Fruit fly (Drosophila melanogaster) whole organism, embryonic: ENCODE data around the gene morgue.

Source experiments
- Abd-B ChIP-seq: fragments of 200-800 bp; sonication (Bioruptor generic); optimal IDR thresholded peaks from 2 replicates; lab custom pipeline; 2018; ENCODE audit warnings: missing biosample characterization, mild to moderate bottlenecking, missing genetic modification characterization, moderate library complexity
- Antp ChIP-seq: fragments of 200-800 bp; sonication (Bioruptor generic); optimal IDR thresholded peaks from 3 replicates; lab custom pipeline; 2016; ENCODE audit warnings: missing biosample characterization, missing genetic modification characterization
- Atf3 ChIP-seq: fragments of 200-800 bp; sonication (Bioruptor generic); optimal IDR thresholded peaks from 3 replicates; lab custom pipeline; 2016; ENCODE audit warnings: missing biosample characterization, missing genetic modification characterization
- B-H1 ChIP-seq: fragments of 200-800 bp; sonication (Bioruptor generic); IDR thresholded peaks from 3 replicates; pipeline ENCODE4 v1.3.6; 2022; ENCODE audit warnings: missing biosample characterization, missing genetic modification characterization
- Bdp1 ChIP-seq: fragments of 200-800 bp; sonication (Bioruptor generic); optimal IDR thresholded peaks from 3 replicates; lab custom pipeline; 2016; ENCODE audit warnings: missing biosample characterization, missing genetic modification characterization
- CG10209 ChIP-seq: fragments of 200-800 bp; sonication (Bioruptor generic); optimal IDR thresholded peaks from 3 replicates; lab custom pipeline; 2017; ENCODE audit warnings: missing biosample characterization, mild to moderate bottlenecking, missing genetic modification characterization, missing genetic modification reagents
- CG11695 ChIP-seq: fragments of 200-800 bp; sonication (Bioruptor generic); IDR thresholded peaks from 3 replicates; pipeline ENCODE4 v1.3.6; 2022; ENCODE audit warnings: missing biosample characterization, missing genetic modification characterization
- CG12769 ChIP-seq: fragments of 200-800 bp; sonication (Bioruptor generic); optimal IDR thresholded peaks from 2 replicates; lab custom pipeline; 2019; ENCODE audit warnings: missing biosample characterization, mild to moderate bottlenecking, missing genetic modification characterization, moderate library complexity
- CG13123 ChIP-seq: fragments of 200-800 bp; sonication (Bioruptor generic); optimal IDR thresholded peaks from 2 replicates; lab custom pipeline; 2016; ENCODE audit warnings: missing biosample characterization, missing genetic modification characterization
- CG13424 ChIP-seq: fragments of 200-800 bp; sonication (Bioruptor generic); optimal IDR thresholded peaks from 2 replicates; lab custom pipeline; 2019; ENCODE audit warnings: missing biosample characterization, mild to moderate bottlenecking, missing genetic modification characterization, moderate library complexity
- CG14014 ChIP-seq: fragments of 200-800 bp; sonication (Bioruptor generic); IDR thresholded peaks from 2 replicates; pipeline ENCODE4 v1.3.6; 2022; ENCODE audit warnings: missing biosample characterization, missing genetic modification characterization
- CG15073 ChIP-seq: fragments of 200-800 bp; sonication (Bioruptor generic); optimal IDR thresholded peaks from 2 replicates; lab custom pipeline; 2016; ENCODE audit warnings: missing biosample characterization, missing genetic modification characterization
- CG15514 ChIP-seq: fragments of 200-800 bp; sonication (Bioruptor generic); optimal IDR thresholded peaks from 3 replicates; lab custom pipeline; 2017; ENCODE audit warnings: missing biosample characterization, missing genetic modification characterization, mild to moderate bottlenecking, moderate library complexity, missing genetic modification reagents
- CG17186 ChIP-seq: fragments of 200-800 bp; sonication (Bioruptor generic); optimal IDR thresholded peaks from 3 replicates; lab custom pipeline; 2017; ENCODE audit warnings: missing biosample characterization, missing genetic modification reagents, missing genetic modification characterization
- CG17359 ChIP-seq: fragments of 200-800 bp; sonication (Bioruptor generic); optimal IDR thresholded peaks from 3 replicates; lab custom pipeline; 2018; ENCODE audit warnings: missing biosample characterization, mild to moderate bottlenecking, missing genetic modification characterization, moderate library complexity
- CG17802 ChIP-seq: fragments of 200-800 bp; sonication (Bioruptor generic); optimal IDR thresholded peaks from 2 replicates; lab custom pipeline; 2018; ENCODE audit warnings: missing biosample characterization, mild to moderate bottlenecking, missing genetic modification characterization, moderate library complexity
- CG2712 ChIP-seq: fragments of 200-800 bp; optimal IDR thresholded peaks from 3 replicates; lab custom pipeline; 2019; ENCODE audit warnings: missing biosample characterization, mild to moderate bottlenecking, missing genetic modification characterization, moderate library complexity
- CG3407 ChIP-seq: fragments of 200-800 bp; sonication (Bioruptor generic); optimal IDR thresholded peaks from 2 replicates; lab custom pipeline; 2018; ENCODE audit warnings: missing biosample characterization, mild to moderate bottlenecking, missing genetic modification characterization
- CG3838 ChIP-seq: fragments of 200-800 bp; sonication (Bioruptor generic); optimal IDR thresholded peaks from 3 replicates; lab custom pipeline; 2016; ENCODE audit warnings: missing biosample characterization, missing genetic modification characterization
- CG7745 ChIP-seq: fragments of 200-800 bp; sonication (Bioruptor generic); optimal IDR thresholded peaks from 2 replicates; lab custom pipeline; 2018; ENCODE audit warnings: missing biosample characterization, mild to moderate bottlenecking, missing genetic modification characterization, moderate library complexity
- CG8388 ChIP-seq: fragments of 200-800 bp; sonication (Bioruptor generic); optimal IDR thresholded peaks from 2 replicates; lab custom pipeline; 2019; ENCODE audit warnings: missing biosample characterization, mild to moderate bottlenecking, missing genetic modification characterization, moderate library complexity
- Chrac-16 ChIP-seq: fragments of 200-800 bp; sonication (Bioruptor generic); optimal IDR thresholded peaks from 3 replicates; lab custom pipeline; 2016; ENCODE audit warnings: missing biosample characterization, missing genetic modification characterization
- HmgD ChIP-seq: fragments of 200-800 bp; sonication (Bioruptor generic); optimal IDR thresholded peaks from 3 replicates; lab custom pipeline; 2016; ENCODE audit warnings: missing biosample characterization, missing genetic modification characterization
- HmgZ ChIP-seq: fragments of 200-800 bp; sonication (Bioruptor generic); optimal IDR thresholded peaks from 2 replicates; lab custom pipeline; 2018; ENCODE audit warnings: missing biosample characterization, mild to moderate bottlenecking, missing genetic modification characterization
- Med ChIP-seq: fragments of 200-800 bp; sonication (Bioruptor generic); peaks from one replicate; lab custom pipeline; 2016; ENCODE audit warnings: missing biosample characterization, missing genetic modification characterization, mild to moderate bottlenecking, inconsistent platforms, moderate library complexity
- Mes4 ChIP-seq: fragments of 200-800 bp; sonication (Bioruptor generic); optimal IDR thresholded peaks from 2 replicates; lab custom pipeline; 2016; ENCODE audit warnings: missing biosample characterization, missing genetic modification characterization
- NC2β ChIP-seq: fragments of 200-800 bp; sonication (Bioruptor generic); optimal IDR thresholded peaks from 2 replicates; lab custom pipeline; 2016; ENCODE audit warnings: missing biosample characterization, missing genetic modification characterization
- Nf-YB ChIP-seq: fragments of 200-800 bp; sonication (Bioruptor generic); optimal IDR thresholded peaks from 3 replicates; lab custom pipeline; 2019; ENCODE audit warnings: missing biosample characterization, mild to moderate bottlenecking, missing genetic modification characterization, moderate library complexity
- Optix ChIP-seq: fragments of 200-800 bp; sonication (Bioruptor generic); IDR thresholded peaks from 3 replicates; pipeline ENCODE4 v1.3.6; 2022; ENCODE audit warnings: missing biosample characterization, missing genetic modification characterization
- PHDP ChIP-seq: fragments of 200-800 bp; sonication (Bioruptor generic); optimal IDR thresholded peaks from 3 replicates; lab custom pipeline; 2018; ENCODE audit warnings: missing biosample characterization, mild to moderate bottlenecking, missing genetic modification characterization, moderate library complexity
- Ravus ChIP-seq: fragments of 200-800 bp; sonication (Bioruptor generic); IDR thresholded peaks from 2 replicates; pipeline ENCODE4 v1.3.6; 2022; ENCODE audit warnings: missing biosample characterization, missing genetic modification characterization
- Rx ChIP-seq: fragments of 200-800 bp; sonication (Bioruptor generic); IDR thresholded peaks from 2 replicates; pipeline ENCODE4 v1.3.6; 2022; ENCODE audit warnings: missing biosample characterization, missing genetic modification characterization
- ab ChIP-seq: fragments of 200-800 bp; sonication (Bioruptor generic); optimal IDR thresholded peaks from 2 replicates; lab custom pipeline; 2016; ENCODE audit warnings: missing biosample characterization, missing genetic modification characterization
- bsh ChIP-seq, 2 experiments: fragments of 200-800 bp; sonication (Bioruptor generic); optimal IDR thresholded peaks; 2 replicates each; lab custom pipeline; 2017 to 2018; ENCODE audit warnings: mild to moderate bottlenecking in 2 of 2, missing biosample characterization in 2 of 2, missing genetic modification characterization in 2 of 2, moderate library complexity in 1 of 2
- btn ChIP-seq: fragments of 200-800 bp; sonication (Bioruptor generic); optimal IDR thresholded peaks from 2 replicates; lab custom pipeline; 2016; ENCODE audit warnings: missing biosample characterization, missing genetic modification characterization
- dimm ChIP-seq: fragments of 200-800 bp; sonication (Bioruptor generic); IDR thresholded peaks from 2 replicates; pipeline ENCODE4 v1.3.6; 2022; ENCODE audit warnings: missing biosample characterization, missing genetic modification characterization
- dmrt11E ChIP-seq: fragments of 200-800 bp; sonication (Bioruptor generic); optimal IDR thresholded peaks from 3 replicates; lab custom pipeline; 2018; ENCODE audit warnings: missing biosample characterization, mild to moderate bottlenecking, missing genetic modification characterization, moderate library complexity
- gcm ChIP-seq: fragments of 200-800 bp; sonication (Bioruptor generic); optimal IDR thresholded peaks from 2 replicates; lab custom pipeline; 2019; ENCODE audit warnings: missing biosample characterization, mild to moderate bottlenecking, missing genetic modification characterization, moderate library complexity
- ham ChIP-seq: fragments of 200-800 bp; sonication (Bioruptor generic); IDR thresholded peaks from 2 replicates; pipeline ENCODE4 v1.3.6; 2022; ENCODE audit warnings: missing biosample characterization, missing genetic modification characterization
- kay ChIP-seq: fragments of 200-800 bp; sonication (Bioruptor generic); optimal IDR thresholded peaks from 2 replicates; lab custom pipeline; 2016; ENCODE audit warnings: missing biosample characterization, missing genetic modification characterization
- lilli ChIP-seq: fragments of 200-800 bp; sonication (Bioruptor generic); optimal IDR thresholded peaks from 3 replicates; lab custom pipeline; 2016; ENCODE audit warnings: missing biosample characterization, missing genetic modification characterization
- mam ChIP-seq: fragments of 200-800 bp; sonication (Bioruptor generic); optimal IDR thresholded peaks from 3 replicates; lab custom pipeline; 2016; ENCODE audit warnings: missing biosample characterization, missing genetic modification characterization
- nmo ChIP-seq: fragments of 200-800 bp; sonication (Bioruptor generic); optimal IDR thresholded peaks from 2 replicates; lab custom pipeline; 2018; ENCODE audit warnings: missing biosample characterization, mild to moderate bottlenecking, missing genetic modification characterization, moderate library complexity
- slbo ChIP-seq: fragments of 200-800 bp; sonication (Bioruptor generic); IDR thresholded peaks from 2 replicates; pipeline ENCODE4 v1.3.6; 2022; ENCODE audit warnings: missing biosample characterization, missing genetic modification characterization
- sna ChIP-seq: fragments of 200-800 bp; sonication (Bioruptor generic); IDR thresholded peaks from 2 replicates; pipeline ENCODE4 v1.3.6; 2022; ENCODE audit warnings: missing biosample characterization, missing genetic modification characterization; ENCODE audit not compliant: partially characterized antibody
- so ChIP-seq: fragments of 200-800 bp; sonication (Bioruptor generic); IDR thresholded peaks from 3 replicates; pipeline ENCODE4 v1.3.6; 2022; ENCODE audit warnings: missing biosample characterization, missing genetic modification characterization
- sob ChIP-seq: fragments of 200-800 bp; sonication (Bioruptor generic); IDR thresholded peaks from 2 replicates; pipeline ENCODE4 v1.3.6; 2022; ENCODE audit warnings: missing biosample characterization, missing genetic modification characterization
- stwl ChIP-seq: fragments of 200-800 bp; sonication (Bioruptor generic); optimal IDR thresholded peaks from 3 replicates; lab custom pipeline; 2018; ENCODE audit warnings: missing biosample characterization, mild to moderate bottlenecking, missing genetic modification characterization, moderate library complexity
- unpg ChIP-seq: fragments of 200-800 bp; sonication (Bioruptor generic); optimal IDR thresholded peaks from 3 replicates; lab custom pipeline; 2018; ENCODE audit warnings: missing biosample characterization, mild to moderate bottlenecking, missing genetic modification characterization, moderate library complexity
- zf30C ChIP-seq: fragments of 200-800 bp; sonication (Bioruptor generic); optimal IDR thresholded peaks from 3 replicates; lab custom pipeline; 2018; ENCODE audit warnings: missing biosample characterization, mild to moderate bottlenecking, missing genetic modification characterization
- zfh2 ChIP-seq: fragments of 200-800 bp; sonication (Bioruptor generic); optimal IDR thresholded peaks from 2 replicates; lab custom pipeline; 2016; ENCODE audit warnings: missing biosample characterization, missing genetic modification characterization

The morgue gene

DNA sequence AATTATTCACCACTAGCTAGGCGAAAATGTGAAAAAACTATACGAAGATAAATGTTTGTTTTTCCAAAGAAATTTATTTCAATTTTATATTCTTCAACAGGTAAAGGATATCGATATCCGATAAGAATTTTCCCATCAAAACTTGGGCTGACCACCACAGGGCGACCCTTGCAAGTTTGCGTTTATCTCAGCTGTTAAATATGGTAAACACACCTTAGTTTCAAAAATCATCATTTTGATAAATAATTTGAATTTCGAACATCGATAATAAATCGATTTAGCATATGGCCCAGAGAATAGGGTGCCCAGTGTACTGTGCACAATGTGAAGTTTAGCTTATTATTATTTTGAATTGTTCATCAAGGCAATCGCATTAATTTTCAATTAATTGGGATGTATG, 18.8 kb upstream of the morgue start, which contains the start of the genes CG15443 and Paris (continued):
- TF ChIP-seq kay, result no peak
- no peak for TF ChIP-seq CG8388 (GFP tag; lab: Kevin White, UChicago)
- no peak for TF ChIP-seq CG7745 (tag; lab: Kevin White, UChicago)
- no peak for TF ChIP-seq Ravus (GFP tag; lab: Robert Waterston, UW)
- no peak for TF ChIP-seq CG11695 (GFP tag; lab: Robert Waterston, UW)
- TF ChIP-seq gcm, result no peak
- TF ChIP-seq Antp (GFP tag; lab: Kevin White, UChicago), result no peak
- no peak for TF ChIP-seq ab
- TF ChIP-seq sna, result peak; percentile 71
- TF ChIP-seq Nf-YB (GFP tag; lab: Kevin White, UChicago), result no peak
- TF ChIP-seq dimm (GFP tag; lab: Robert Waterston, UW), result no peak
- TF ChIP-seq NC2β (GFP tag; lab: Kevin White, UChicago), result no peak
- no peak for TF ChIP-seq zfh2 (GFP tag; lab: Kevin White, UChicago)
- no peak for TF ChIP-seq Mes4
- no peak for TF ChIP-seq Atf3
- TF ChIP-seq Med (GFP tag; lab: Kevin White, UChicago), result peak; percentile 81
- peak; percentile 9 for TF ChIP-seq HmgZ
- TF ChIP-seq Optix (GFP tag; lab: Robert Waterston, UW), result no peak
- TF ChIP-seq Abd-B, result no peak
- no peak for TF ChIP-seq lilli (GFP tag; lab: Kevin White, UChicago)
- TF ChIP-seq CG14014 (GFP tag; lab: Robert Waterston, UW), result no peak
- no peak for TF ChIP-seq mam (GFP tag; lab: Kevin White, UChicago)
- TF ChIP-seq dmrt11E (tag; lab: Kevin White, UChicago), result no peak
- peak; percentile 54 for TF ChIP-seq CG15514 (GFP tag; lab: Kevin White, UChicago)
- TF ChIP-seq btn (GFP tag; lab: Kevin White, UChicago), result no peak
- peak; percentile 21 for TF ChIP-seq nmo
- no peak for TF ChIP-seq PHDP
- TF ChIP-seq CG3838, result no peak
- peak; percentile 16 for TF ChIP-seq Chrac-16 (GFP tag; lab: Kevin White, UChicago)
- TF ChIP-seq ham, result no peak
- peak; percentile 28 for TF ChIP-seq CG17359
- TF ChIP-seq sob (GFP tag; lab: Robert Waterston, UW), result no peak
- TF ChIP-seq CG12769 (tag; lab: Kevin White, UChicago), result no peak
- TF ChIP-seq unpg (GFP tag; lab: Kevin White, UChicago), result no peak
- no peak for TF ChIP-seq Rx
- TF ChIP-seq B-H1 (GFP tag; lab: Robert Waterston, UW), result no peak; the same call in 2 of the 3 replicates
- no peak for TF ChIP-seq CG15073
- TF ChIP-seq zf30C (GFP tag; lab: Kevin White, UChicago), result no peak
- peak; percentile 6 for TF ChIP-seq CG13424 (tag; lab: Kevin White, UChicago)
- no peak for TF ChIP-seq HmgD (GFP tag; lab: Kevin White, UChicago)
- TF ChIP-seq CG13123 (GFP tag; lab: Kevin White, UChicago), result no peak
- peak; percentile 61 for TF ChIP-seq CG17186 (GFP tag; lab: Kevin White, UChicago)
- TF ChIP-seq CG17802 (tag; lab: Kevin White, UChicago), result no peak
- no peak for TF ChIP-seq bsh (GFP tag; optimal IDR thresholded peaks at IDR 0.05; lab: Kevin White, UChicago)
- peak; percentile 29 for TF ChIP-seq CG2712 (tag; lab: Kevin White, UChicago)
- no peak for TF ChIP-seq slbo
- TF ChIP-seq stwl (tag; lab: Kevin White, UChicago), result peak; percentile 97
- no peak for TF ChIP-seq CG10209
- no peak for TF ChIP-seq so (GFP tag; lab: Robert Waterston, UW)
- TF ChIP-seq CG3407 (GFP tag; lab: Kevin White, UChicago), result no peak
- no peak for TF ChIP-seq Bdp1 (GFP tag; lab: Kevin White, UChicago)
